Fruit fly (Drosophila melanogaster) whole organism, embryonic: Measurements from ENCODE around the gene CG44385.

Source experiments
- Abd-B ChIP-seq: fragments of 200-800 bp; sonication (Bioruptor generic); optimal IDR thresholded peaks from 2 replicates; lab custom pipeline; 2018; ENCODE audit warnings: missing biosample characterization, mild to moderate bottlenecking, missing genetic modification characterization, moderate library complexity
- Atf-2 ChIP-seq: fragments of 200-800 bp; sonication (Bioruptor generic); optimal IDR thresholded peaks from 2 replicates; lab custom pipeline; 2016; ENCODE audit warnings: missing biosample characterization, missing genetic modification characterization
- CG10267 ChIP-seq: fragments of 200-800 bp; sonication (Bioruptor generic); optimal IDR thresholded peaks from 2 replicates; lab custom pipeline; 2018; ENCODE audit warnings: missing biosample characterization, mild to moderate bottlenecking, missing genetic modification characterization, moderate library complexity
- CG10654 ChIP-seq: fragments of 200-800 bp; sonication (Bioruptor generic); optimal IDR thresholded peaks from 2 replicates; lab custom pipeline; 2016; ENCODE audit warnings: missing biosample characterization, missing genetic modification characterization
- CG11723 ChIP-seq: fragments of 200-800 bp; sonication (Bioruptor generic); optimal IDR thresholded peaks from 2 replicates; lab custom pipeline; 2017; ENCODE audit warnings: missing biosample characterization, mild to moderate bottlenecking, missing genetic modification characterization
- CG12942 ChIP-seq: fragments of 200-800 bp; sonication (Bioruptor generic); optimal IDR thresholded peaks from 3 replicates; lab custom pipeline; 2016; ENCODE audit warnings: missing biosample characterization, missing genetic modification characterization
- CG13287 ChIP-seq: fragments of 200-800 bp; sonication (Bioruptor generic); IDR thresholded peaks from 2 replicates; pipeline ENCODE4 v1.3.6; 2022; ENCODE audit warnings: missing biosample characterization, missing genetic modification characterization; ENCODE audit not compliant: partially characterized antibody
- CG13894 ChIP-seq: fragments of 200-800 bp; sonication (Bioruptor generic); optimal IDR thresholded peaks from 3 replicates; lab custom pipeline; 2018; ENCODE audit warnings: missing biosample characterization, mild to moderate bottlenecking, missing genetic modification characterization, moderate library complexity
- CG14710 ChIP-seq: fragments of 200-800 bp; sonication (Bioruptor generic); optimal IDR thresholded peaks from 3 replicates; lab custom pipeline; 2019; ENCODE audit warnings: missing biosample characterization, mild to moderate bottlenecking, missing genetic modification characterization, moderate library complexity
- CG14965 ChIP-seq: fragments of 200-800 bp; sonication (Bioruptor generic); optimal IDR thresholded peaks from 2 replicates; lab custom pipeline; 2016; ENCODE audit warnings: missing biosample characterization, missing genetic modification characterization, borderline replicate concordance
- CG1529 ChIP-seq: fragments of 200-800 bp; sonication (Bioruptor generic); optimal IDR thresholded peaks from 3 replicates; lab custom pipeline; 2018; ENCODE audit warnings: missing biosample characterization, missing genetic modification characterization
- CG15479 ChIP-seq: fragments of 200-800 bp; sonication (Bioruptor generic); optimal IDR thresholded peaks from 3 replicates; lab custom pipeline; 2019; ENCODE audit warnings: missing biosample characterization, mild to moderate bottlenecking, missing genetic modification characterization, moderate library complexity
- CG31388 ChIP-seq: fragments of 200-800 bp; sonication (Bioruptor generic); optimal IDR thresholded peaks from 2 replicates; lab custom pipeline; 2016; ENCODE audit warnings: missing biosample characterization, missing genetic modification characterization
- CG3163 ChIP-seq: fragments of 200-800 bp; sonication (Bioruptor generic); optimal IDR thresholded peaks from 3 replicates; lab custom pipeline; 2016; ENCODE audit warnings: missing biosample characterization, missing genetic modification characterization
- CG32532 ChIP-seq: fragments of 200-800 bp; sonication (Bioruptor generic); IDR thresholded peaks from 2 replicates; pipeline ENCODE4 v1.3.6; 2022; ENCODE audit warnings: missing biosample characterization, missing genetic modification characterization
- CG42726 ChIP-seq: fragments of 200-800 bp; sonication (Bioruptor generic); IDR thresholded peaks from 2 replicates; pipeline ENCODE4 v1.3.6; 2022; ENCODE audit warnings: missing biosample characterization, missing genetic modification characterization; ENCODE audit not compliant: partially characterized antibody
- CG4730 ChIP-seq: fragments of 200-800 bp; sonication (Bioruptor generic); IDR thresholded peaks from 2 replicates; pipeline ENCODE4 v1.3.6; 2022; ENCODE audit warnings: missing biosample characterization, missing genetic modification characterization
- CG4854 ChIP-seq: fragments of 200-800 bp; sonication (Bioruptor generic); optimal IDR thresholded peaks from 2 replicates; lab custom pipeline; 2016; ENCODE audit warnings: missing biosample characterization, missing genetic modification characterization, inconsistent platforms
- CG6791 ChIP-seq: fragments of 200-800 bp; sonication (Bioruptor generic); IDR thresholded peaks from 3 replicates; pipeline ENCODE4 v1.3.6; 2022; ENCODE audit warnings: missing biosample characterization, missing genetic modification characterization; ENCODE audit not compliant: partially characterized antibody
- CG8089 ChIP-seq: fragments of 200-800 bp; sonication (Bioruptor generic); optimal IDR thresholded peaks from 3 replicates; lab custom pipeline; 2016; ENCODE audit warnings: missing biosample characterization, missing genetic modification characterization
- CG9437 ChIP-seq: fragments of 200-800 bp; sonication (Bioruptor generic); optimal IDR thresholded peaks from 2 replicates; lab custom pipeline; 2018; ENCODE audit warnings: missing biosample characterization, mild to moderate bottlenecking, missing genetic modification characterization
- CG9727 ChIP-seq: fragments of 200-800 bp; sonication (Bioruptor generic); optimal IDR thresholded peaks from 3 replicates; lab custom pipeline; 2017; ENCODE audit warnings: missing biosample characterization, mild to moderate bottlenecking, missing genetic modification characterization
- CG9797 ChIP-seq: fragments of 200-800 bp; sonication (Bioruptor generic); optimal IDR thresholded peaks from 3 replicates; lab custom pipeline; 2018; ENCODE audit warnings: missing biosample characterization, mild to moderate bottlenecking, missing genetic modification characterization
- Chrac-16 ChIP-seq: fragments of 200-800 bp; sonication (Bioruptor generic); optimal IDR thresholded peaks from 3 replicates; lab custom pipeline; 2016; ENCODE audit warnings: missing biosample characterization, missing genetic modification characterization
- Dad ChIP-seq: fragments of 200-800 bp; sonication (Bioruptor generic); optimal IDR thresholded peaks from 3 replicates; lab custom pipeline; 2016; ENCODE audit warnings: missing biosample characterization, missing genetic modification characterization
- Doc3 ChIP-seq: fragments of 200-800 bp; sonication (Bioruptor generic); IDR thresholded peaks from 3 replicates; pipeline ENCODE4 v1.3.6; 2022; ENCODE audit warnings: missing biosample characterization, missing genetic modification characterization; ENCODE audit not compliant: partially characterized antibody
- Elba2 ChIP-seq: fragments of 200-800 bp; sonication (Bioruptor generic); optimal IDR thresholded peaks from 3 replicates; lab custom pipeline; 2016; ENCODE audit warnings: missing biosample characterization, missing genetic modification characterization
- Ets97D ChIP-seq: fragments of 200-800 bp; sonication (Bioruptor generic); optimal IDR thresholded peaks from 3 replicates; lab custom pipeline; 2016; ENCODE audit warnings: missing biosample characterization, missing genetic modification characterization
- Gug ChIP-seq: fragments of 200-800 bp; sonication (Bioruptor generic); IDR thresholded peaks from 4 replicates; pipeline ENCODE4 v1.3.6; 2022; ENCODE audit warnings: missing biosample characterization, missing genetic modification characterization
- HLHmδ ChIP-seq: fragments of 200-800 bp; sonication (Bioruptor generic); optimal IDR thresholded peaks from 2 replicates; lab custom pipeline; 2018; ENCODE audit warnings: missing biosample characterization, mild to moderate bottlenecking, missing genetic modification characterization, moderate library complexity
- Hr3 ChIP-seq: fragments of 200-800 bp; sonication (Bioruptor generic); optimal IDR thresholded peaks from 3 replicates; lab custom pipeline; 2016; ENCODE audit warnings: missing biosample characterization, missing genetic modification characterization
- Hsf ChIP-seq: fragments of 200-800 bp; sonication (Bioruptor generic); optimal IDR thresholded peaks from 3 replicates; lab custom pipeline; 2016; ENCODE audit warnings: missing biosample characterization, missing genetic modification characterization
- MBD-R2 ChIP-seq: fragments of 200-800 bp; sonication (Bioruptor generic); IDR thresholded peaks from 2 replicates; pipeline ENCODE4 v1.3.6; 2022; ENCODE audit warnings: missing biosample characterization, missing genetic modification characterization
- Myb ChIP-seq: fragments of 200-800 bp; sonication (Bioruptor generic); optimal IDR thresholded peaks from 2 replicates; lab custom pipeline; 2016; ENCODE audit warnings: missing biosample characterization, missing genetic modification characterization
- Nf-YB ChIP-seq: fragments of 200-800 bp; sonication (Bioruptor generic); optimal IDR thresholded peaks from 3 replicates; lab custom pipeline; 2019; ENCODE audit warnings: missing biosample characterization, mild to moderate bottlenecking, missing genetic modification characterization, moderate library complexity
- NfI ChIP-seq: fragments of 200-800 bp; sonication (Bioruptor generic); optimal IDR thresholded peaks from 3 replicates; lab custom pipeline; 2018; ENCODE audit warnings: missing biosample characterization, mild to moderate bottlenecking, missing genetic modification characterization, moderate library complexity
- Pdp1 ChIP-seq, 2 experiments: fragments of 200-800 bp; sonication (Bioruptor generic); optimal IDR thresholded peaks; 3 replicates each; lab custom pipeline; 2016; ENCODE audit warnings: missing biosample characterization in 2 of 2, missing genetic modification characterization in 2 of 2, mild to moderate bottlenecking in 1 of 2, moderate library complexity in 1 of 2
- Stat92E ChIP-seq, 3 experiments: fragments of >200 bp in 2 of 3; fragments of 200-800 bp in 1 of 3; sonication (Bioruptor generic) in 1 of 3; optimal IDR thresholded peaks; 2 replicates each; lab custom pipeline; 2017 to 2019; ENCODE audit warnings: missing biosample characterization in 3 of 3, missing genetic modification characterization in 3 of 3, mild to moderate bottlenecking in 1 of 3, moderate library complexity in 1 of 3
- amos ChIP-seq: fragments of 200-800 bp; sonication (Bioruptor generic); IDR thresholded peaks from 2 replicates; pipeline ENCODE4 v1.3.6; 2022; ENCODE audit warnings: missing biosample characterization, missing genetic modification characterization; ENCODE audit not compliant: partially characterized antibody
- az2 ChIP-seq: fragments of 200-800 bp; sonication (Bioruptor generic); optimal IDR thresholded peaks from 3 replicates; lab custom pipeline; 2016; ENCODE audit warnings: missing biosample characterization, missing genetic modification characterization
- bbx ChIP-seq: fragments of 200-800 bp; sonication (Bioruptor generic); IDR thresholded peaks from 2 replicates; pipeline ENCODE4 v1.3.6; 2022; ENCODE audit warnings: missing biosample characterization, missing genetic modification characterization; ENCODE audit not compliant: partially characterized antibody
- caup ChIP-seq: fragments of 200-800 bp; sonication (Bioruptor generic); optimal IDR thresholded peaks from 3 replicates; lab custom pipeline; 2017; ENCODE audit warnings: missing biosample characterization, mild to moderate bottlenecking, missing genetic modification characterization, moderate library complexity; ENCODE audit not compliant: severe bottlenecking
- cg ChIP-seq: fragments of 200-800 bp; sonication (Bioruptor generic); optimal IDR thresholded peaks from 3 replicates; lab custom pipeline; 2019; ENCODE audit warnings: missing biosample characterization, mild to moderate bottlenecking, missing genetic modification characterization, moderate library complexity
- grau ChIP-seq: fragments of 200-800 bp; optimal IDR thresholded peaks from 3 replicates; lab custom pipeline; 2019; ENCODE audit warnings: missing biosample characterization, mild to moderate bottlenecking, missing genetic modification characterization, moderate library complexity
- hb ChIP-seq: fragments of 200-800 bp; sonication (Bioruptor generic); IDR thresholded peaks from 3 replicates; pipeline ENCODE4 v1.3.6; 2022; ENCODE audit warnings: missing biosample characterization, missing genetic modification characterization; ENCODE audit not compliant: partially characterized antibody
- maf-S ChIP-seq: fragments of 200-800 bp; sonication (Bioruptor generic); optimal IDR thresholded peaks from 2 replicates; lab custom pipeline; 2016; ENCODE audit warnings: missing biosample characterization, missing genetic modification characterization
- nerfin-1 ChIP-seq: fragments of 200-800 bp; sonication (Bioruptor generic); optimal IDR thresholded peaks from 3 replicates; lab custom pipeline; 2019; ENCODE audit warnings: missing biosample characterization, mild to moderate bottlenecking, missing genetic modification characterization, moderate library complexity
- trh ChIP-seq: fragments of 200-800 bp; sonication (Bioruptor generic); optimal IDR thresholded peaks from 2 replicates; lab custom pipeline; 2016; ENCODE audit warnings: missing biosample characterization, missing genetic modification characterization

Gene CG44385

DNA sequence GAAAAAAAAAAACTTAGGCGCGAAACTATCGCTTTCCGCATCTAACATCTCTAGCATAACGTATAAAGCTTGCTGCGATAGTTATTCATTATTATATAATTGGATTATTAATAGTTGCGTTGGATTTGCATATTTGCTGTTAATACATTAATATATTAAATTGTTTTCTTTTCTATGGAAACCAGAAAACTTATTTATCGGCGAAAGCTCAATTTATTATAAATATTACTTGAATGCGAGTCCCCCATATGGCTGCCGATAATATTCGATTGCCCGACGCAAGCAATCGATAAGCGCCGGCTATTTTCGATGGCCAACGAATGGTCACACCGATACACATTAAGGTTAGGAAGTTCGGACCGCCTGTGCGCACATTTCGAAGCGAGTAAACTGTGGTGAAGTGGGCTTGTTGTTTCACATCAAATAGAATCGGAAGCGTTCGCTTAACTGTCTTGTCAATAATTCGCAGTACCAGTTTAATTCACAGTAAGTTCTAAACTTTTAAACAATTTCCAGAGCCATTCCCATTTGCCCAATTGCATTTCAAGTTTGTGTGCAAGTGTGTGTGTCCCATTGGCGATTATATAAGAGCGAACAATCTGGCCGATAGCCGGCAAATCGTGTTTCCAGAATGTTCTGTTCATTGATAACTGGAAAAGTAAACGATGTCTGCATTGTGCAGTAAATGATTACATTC lies 23.9 kb downstream of the CG44385 start, which contains the start of gene Hsp60A (continued):
- TF ChIP-seq Pdp1 (GFP tag; optimal IDR thresholded peaks at IDR 0.05; lab: Kevin White, UChicago) (peak in 1 of 2 experiments; percentile 96), Ets97D (peak; percentile 37), Chrac-16 (GFP tag; lab: Kevin White, UChicago) (peak; percentile 21), MBD-R2 (GFP tag; lab: Robert Waterston, UW) (peak; percentile 41), Dad (GFP tag; lab: Kevin White, UChicago) (peak; percentile 16), trh (no peak), Abd-B (GFP tag; lab: Kevin White, UChicago) (peak; percentile 63), CG13287 (GFP tag; lab: Robert Waterston, UW) (peak; percentile 91), CG13894 (tag; lab: Kevin White, UChicago) (peak; percentile 56), CG10654 (GFP tag; lab: Kevin White, UChicago) (peak; percentile 23), Doc3 (GFP tag; lab: Robert Waterston, UW) (peak; percentile 84), NfI (GFP tag; lab: Kevin White, UChicago) (peak; percentile 34), Hsf (GFP tag; lab: Kevin White, UChicago) (peak; percentile 41), bbx (GFP tag; lab: Robert Waterston, UW) (peak; percentile 72), Myb (GFP tag; lab: Kevin White, UChicago) (no peak), Nf-YB (GFP tag; lab: Kevin White, UChicago) (peak; percentile 6), amos (peak; percentile 75), Hr3 (GFP tag; lab: Kevin White, UChicago) (peak; percentile 36), CG12942 (GFP tag; lab: Kevin White, UChicago) (peak; percentile 15), Elba2 (peak; percentile 13), cg (peak; percentile 63), HLHmδ (GFP tag; lab: Kevin White, UChicago) (no peak), CG31388 (GFP tag; lab: Kevin White, UChicago) (peak; percentile 8), Gug (no peak), CG4730 (GFP tag; lab: Robert Waterston, UW) (0 out of 2 replicates have a peak, but pooled peaks have one; percentile 15), caup (GFP tag; lab: Kevin White, UChicago) (peak; percentile 10), nerfin-1 (tag; lab: Kevin White, UChicago) (peak; percentile 26), Atf-2 (GFP tag; lab: Kevin White, UChicago) (no peak), CG10267 (tag; lab: Kevin White, UChicago) (peak; percentile 58), CG11723 (GFP tag; lab: Kevin White, UChicago) (no peak), CG1529 (no peak), Stat92E (GFP tag; optimal IDR thresholded peaks at IDR 0.05; lab: Kevin White, UChicago) (no peak), grau (tag; lab: Kevin White, UChicago) (peak; percentile 53), CG9727 (GFP tag; lab: Kevin White, UChicago) (peak; percentile 51), CG4854 (peak; percentile 8), CG9437 (GFP tag; lab: Kevin White, UChicago) (peak; percentile 98), CG3163 (GFP tag; lab: Kevin White, UChicago) (no peak), CG32532 (GFP tag; lab: Robert Waterston, UW) (peak; percentile 39; the same call in 1 of the 2 replicates), CG8089 (no peak), CG6791 (GFP tag; lab: Robert Waterston, UW) (peak; percentile 78), CG15479 (GFP tag; lab: Kevin White, UChicago) (no peak), maf-S (GFP tag; lab: Kevin White, UChicago) (no peak), az2 (GFP tag; lab: Kevin White, UChicago) (peak; percentile 54), CG14710 (tag; lab: Kevin White, UChicago) (peak; percentile 75), hb (GFP tag; lab: Robert Waterston, UW) (peak; percentile 76; the same call in 2 of the 3 replicates), CG9797 (peak; percentile 67), CG42726 (GFP tag; lab: Robert Waterston, UW) (no peak), CG14965 (GFP tag; lab: Kevin White, UChicago) (no peak)
